Worm (Caenorhabditis elegans): ENCODE measurements around the gene grwd-1.
A peak's percentile ranks its signal among the peaks of the same experiment; 100 is the strongest.

DNA sequence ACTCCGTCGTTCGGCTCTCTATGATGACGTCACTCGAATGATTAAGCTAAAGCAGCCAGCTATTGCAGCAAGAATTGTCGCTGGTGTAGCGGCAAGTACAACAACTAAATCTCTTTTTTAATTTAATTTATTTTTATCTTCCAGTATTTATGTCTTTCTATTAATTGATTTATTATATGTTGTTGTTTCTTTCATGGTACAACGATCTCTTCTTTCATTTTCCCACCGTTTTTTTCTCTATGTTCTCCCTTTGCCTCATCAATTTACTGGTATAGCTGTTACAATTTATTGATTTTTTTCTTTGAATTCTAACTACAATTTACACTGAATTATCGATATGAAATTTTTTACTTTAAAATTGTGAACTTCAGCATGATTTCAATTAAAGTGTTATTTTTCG lies 42.4 kb downstream of the grwd-1 start, which contains the start of gene moc-6:
- TF ChIP-seq med-1 (GFP tag; optimal IDR thresholded peaks at IDR 0.05; ENCODE audit: insufficient read depth) = no peak
- no peak for TF ChIP-seq tab-1 (GFP tag; IDR thresholded peaks at IDR 0.05)
- TF ChIP-seq klf-2 (GFP tag; conservative IDR thresholded peaks at IDR 0.05) = no peak
- no peak for TF ChIP-seq ztf-29 (GFP tag; IDR thresholded peaks at IDR 0.05)
- no peak for TF ChIP-seq ztf-23 (GFP tag; IDR thresholded peaks at IDR 0.05)
- no peak for TF ChIP-seq cog-1 (tag; optimal IDR thresholded peaks at IDR 0.05)
- no peak for TF ChIP-seq flt-1 (GFP tag; IDR thresholded peaks at IDR 0.05)
- TF ChIP-seq T22C8.4 (GFP tag; IDR thresholded peaks at IDR 0.05) = 0 out of 2 replicates have a peak, but pooled peaks have one; percentile 23
